Fruit fly (Drosophila melanogaster) whole organism, embryonic: Measurements from ENCODE around the gene Pstk.

Experiments used
- B-H2 ChIP-seq: fragments of 200-800 bp; sonication (Bioruptor generic); optimal IDR thresholded peaks from 2 replicates; lab custom pipeline; 2018; ENCODE audit warnings: missing biosample characterization, mild to moderate bottlenecking, missing genetic modification characterization
- Bgb ChIP-seq: fragments of 200-800 bp; sonication (Bioruptor generic); IDR thresholded peaks from 2 replicates; pipeline ENCODE4 v1.3.6; 2022; ENCODE audit warnings: missing biosample characterization, missing genetic modification characterization; ENCODE audit not compliant: partially characterized antibody
- CG10565 ChIP-seq: fragments of 200-800 bp; sonication (Bioruptor generic); optimal IDR thresholded peaks from 3 replicates; lab custom pipeline; 2016; ENCODE audit warnings: missing biosample characterization, mild to moderate bottlenecking, missing genetic modification characterization
- CG11695 ChIP-seq: fragments of 200-800 bp; sonication (Bioruptor generic); IDR thresholded peaks from 3 replicates; pipeline ENCODE4 v1.3.6; 2022; ENCODE audit warnings: missing biosample characterization, missing genetic modification characterization
- CG12071 ChIP-seq: fragments of 200-800 bp; sonication (Bioruptor generic); optimal IDR thresholded peaks from 3 replicates; lab custom pipeline; 2018; ENCODE audit warnings: missing biosample characterization, mild to moderate bottlenecking, missing genetic modification characterization
- CG1529 ChIP-seq: fragments of 200-800 bp; sonication (Bioruptor generic); optimal IDR thresholded peaks from 3 replicates; lab custom pipeline; 2018; ENCODE audit warnings: missing biosample characterization, missing genetic modification characterization
- CG1602 ChIP-seq: fragments of 200-800 bp; sonication (Bioruptor generic); optimal IDR thresholded peaks from 3 replicates; lab custom pipeline; 2016; ENCODE audit warnings: missing biosample characterization, missing genetic modification characterization
- CG1647 ChIP-seq: fragments of 200-800 bp; sonication (Bioruptor generic); optimal IDR thresholded peaks from 3 replicates; lab custom pipeline; 2016; ENCODE audit warnings: missing biosample characterization, missing genetic modification characterization
- CG34224 ChIP-seq: fragments of 200-800 bp; sonication (Bioruptor generic); IDR thresholded peaks from 3 replicates; pipeline ENCODE4 v1.3.6; 2022; ENCODE audit warnings: missing biosample characterization, missing genetic modification characterization; ENCODE audit not compliant: partially characterized antibody
- CG34376 ChIP-seq: fragments of 200-800 bp; sonication (Bioruptor generic); optimal IDR thresholded peaks from 2 replicates; lab custom pipeline; 2018; ENCODE audit warnings: missing biosample characterization, mild to moderate bottlenecking, missing genetic modification characterization
- CG4404 ChIP-seq: fragments of 200-800 bp; sonication (Bioruptor generic); IDR thresholded peaks from 2 replicates; pipeline ENCODE4 v1.3.6; 2022; ENCODE audit warnings: missing biosample characterization, missing genetic modification characterization
- CG6175 ChIP-seq: fragments of 200-800 bp; sonication (Bioruptor generic); IDR thresholded peaks from 3 replicates; pipeline ENCODE4 v1.3.6; 2022; ENCODE audit warnings: missing biosample characterization, missing genetic modification characterization
- CG6854 ChIP-seq: fragments of 200-800 bp; sonication (Bioruptor generic); optimal IDR thresholded peaks from 3 replicates; lab custom pipeline; 2017; ENCODE audit warnings: missing biosample characterization, mild to moderate bottlenecking, missing genetic modification characterization
- CG7745 ChIP-seq: fragments of 200-800 bp; sonication (Bioruptor generic); optimal IDR thresholded peaks from 2 replicates; lab custom pipeline; 2018; ENCODE audit warnings: missing biosample characterization, mild to moderate bottlenecking, missing genetic modification characterization, moderate library complexity
- CG8290 ChIP-seq, 3 experiments: fragments of 200-800 bp; sonication (Bioruptor generic); optimal IDR thresholded peaks; 2 replicates each; lab custom pipeline; 2016 to 2019; ENCODE audit warnings: missing biosample characterization in 3 of 3, missing genetic modification characterization in 3 of 3, mild to moderate bottlenecking in 2 of 3, moderate library complexity in 1 of 3
- CG9932 ChIP-seq: fragments of 200-800 bp; sonication (Bioruptor generic); IDR thresholded peaks from 2 replicates; pipeline ENCODE4 v1.3.6; 2022; ENCODE audit warnings: missing biosample characterization, missing genetic modification characterization
- Deaf1 ChIP-seq: fragments of 200-800 bp; optimal IDR thresholded peaks from 3 replicates; lab custom pipeline; 2019; ENCODE audit warnings: missing biosample characterization, mild to moderate bottlenecking, missing genetic modification characterization, moderate library complexity
- Dref ChIP-seq: fragments of 200-800 bp; sonication (Bioruptor generic); IDR thresholded peaks from 2 replicates; pipeline ENCODE4 v1.3.6; 2022; ENCODE audit warnings: missing biosample characterization, missing genetic modification characterization
- HLH3B ChIP-seq: fragments of 200-800 bp; sonication (Bioruptor generic); IDR thresholded peaks from 2 replicates; pipeline ENCODE4 v1.3.6; 2022; ENCODE audit warnings: missing biosample characterization, missing genetic modification characterization
- HmgZ ChIP-seq: fragments of 200-800 bp; sonication (Bioruptor generic); optimal IDR thresholded peaks from 2 replicates; lab custom pipeline; 2018; ENCODE audit warnings: missing biosample characterization, mild to moderate bottlenecking, missing genetic modification characterization
- Hmx ChIP-seq: fragments of 200-800 bp; sonication (Bioruptor generic); optimal IDR thresholded peaks from 2 replicates; lab custom pipeline; 2016; ENCODE audit warnings: missing biosample characterization, missing genetic modification characterization
- MTF-1 ChIP-seq: fragments of 200-800 bp; sonication (Bioruptor generic); optimal IDR thresholded peaks from 2 replicates; lab custom pipeline; 2018; ENCODE audit warnings: missing biosample characterization, mild to moderate bottlenecking, missing genetic modification characterization, borderline replicate concordance
- Myb ChIP-seq: fragments of 200-800 bp; sonication (Bioruptor generic); optimal IDR thresholded peaks from 2 replicates; lab custom pipeline; 2016; ENCODE audit warnings: missing biosample characterization, missing genetic modification characterization
- NC2β ChIP-seq: fragments of 200-800 bp; sonication (Bioruptor generic); optimal IDR thresholded peaks from 2 replicates; lab custom pipeline; 2016; ENCODE audit warnings: missing biosample characterization, missing genetic modification characterization
- Nf-YC ChIP-seq: fragments of 200-800 bp; optimal IDR thresholded peaks from 3 replicates; lab custom pipeline; 2019; ENCODE audit warnings: missing biosample characterization, mild to moderate bottlenecking, missing genetic modification characterization, moderate library complexity
- PHDP ChIP-seq: fragments of 200-800 bp; sonication (Bioruptor generic); optimal IDR thresholded peaks from 3 replicates; lab custom pipeline; 2018; ENCODE audit warnings: missing biosample characterization, mild to moderate bottlenecking, missing genetic modification characterization, moderate library complexity
- Tbp ChIP-seq: fragments of >200 bp; optimal IDR thresholded peaks from 2 replicates; lab custom pipeline; 2018; ENCODE audit warnings: missing biosample characterization, missing genetic modification characterization
- YL-1 ChIP-seq: fragments of 200-800 bp; sonication (Bioruptor generic); optimal IDR thresholded peaks from 3 replicates; lab custom pipeline; 2017; ENCODE audit warnings: missing biosample characterization, mild to moderate bottlenecking, missing genetic modification characterization
- abd-A ChIP-seq: fragments of 200-800 bp; sonication (Bioruptor generic); optimal IDR thresholded peaks from 3 replicates; lab custom pipeline; 2019; ENCODE audit warnings: missing biosample characterization, mild to moderate bottlenecking, missing genetic modification characterization, moderate library complexity
- bsh ChIP-seq, 2 experiments: fragments of 200-800 bp; sonication (Bioruptor generic); optimal IDR thresholded peaks; 2 replicates each; lab custom pipeline; 2017 to 2018; ENCODE audit warnings: mild to moderate bottlenecking in 2 of 2, missing biosample characterization in 2 of 2, missing genetic modification characterization in 2 of 2, moderate library complexity in 1 of 2
- dati ChIP-seq: fragments of 200-800 bp; sonication (Bioruptor generic); IDR thresholded peaks from 2 replicates; pipeline ENCODE4 v1.3.6; 2022; ENCODE audit warnings: missing biosample characterization, missing genetic modification characterization
- ewg ChIP-seq: fragments of 200-800 bp; sonication (Bioruptor generic); optimal IDR thresholded peaks from 3 replicates; lab custom pipeline; 2017; ENCODE audit warnings: mild to moderate bottlenecking, missing biosample characterization, missing genetic modification reagents, missing genetic modification characterization
- exex ChIP-seq: fragments of 200-800 bp; sonication (Bioruptor generic); optimal IDR thresholded peaks from 4 replicates; lab custom pipeline; 2018; ENCODE audit warnings: missing biosample characterization, mild to moderate bottlenecking, missing genetic modification characterization, moderate library complexity
- fd3F ChIP-seq: fragments of 200-800 bp; sonication (Bioruptor generic); optimal IDR thresholded peaks from 2 replicates; lab custom pipeline; 2018; ENCODE audit warnings: missing biosample characterization, mild to moderate bottlenecking, missing genetic modification characterization, moderate library complexity
- grau ChIP-seq: fragments of 200-800 bp; optimal IDR thresholded peaks from 3 replicates; lab custom pipeline; 2019; ENCODE audit warnings: missing biosample characterization, mild to moderate bottlenecking, missing genetic modification characterization, moderate library complexity
- h ChIP-seq: fragments of >200 bp; optimal IDR thresholded peaks from 2 replicates; lab custom pipeline; 2017
- hb ChIP-seq: fragments of 200-800 bp; sonication (Bioruptor generic); IDR thresholded peaks from 3 replicates; pipeline ENCODE4 v1.3.6; 2022; ENCODE audit warnings: missing biosample characterization, missing genetic modification characterization; ENCODE audit not compliant: partially characterized antibody
- hkb ChIP-seq, 2 experiments: fragments of 200-800 bp in 1 of 2; fragments of >200 bp in 1 of 2; sonication (Bioruptor generic) in 1 of 2; IDR thresholded peaks in 1 of 2; optimal IDR thresholded peaks in 1 of 2; 2 replicates each; pipeline versions ENCODE4 v1.3.6 to Lab custom; 2017 to 2022; ENCODE audit warnings: missing biosample characterization in 1 of 2, missing genetic modification characterization in 1 of 2
- mirr ChIP-seq: fragments of 200-800 bp; sonication (Bioruptor generic); optimal IDR thresholded peaks from 3 replicates; lab custom pipeline; 2018; ENCODE audit warnings: missing biosample characterization, mild to moderate bottlenecking, missing genetic modification characterization
- mld ChIP-seq: fragments of 200-800 bp; sonication (Bioruptor generic); IDR thresholded peaks from 3 replicates; pipeline ENCODE4 v1.3.6; 2022; ENCODE audit warnings: missing biosample characterization, missing genetic modification characterization; ENCODE audit not compliant: partially characterized antibody
- pros ChIP-seq: fragments of 200-800 bp; sonication (Bioruptor generic); optimal IDR thresholded peaks from 3 replicates; lab custom pipeline; 2019; ENCODE audit warnings: missing biosample characterization, mild to moderate bottlenecking, missing genetic modification characterization, moderate library complexity
- salm ChIP-seq: fragments of 200-800 bp; sonication (Bioruptor generic); optimal IDR thresholded peaks from 2 replicates; lab custom pipeline; 2018; ENCODE audit warnings: missing biosample characterization, mild to moderate bottlenecking, missing genetic modification characterization
- schlank ChIP-seq: fragments of 200-800 bp; sonication (Bioruptor generic); optimal IDR thresholded peaks from 2 replicates; lab custom pipeline; 2018; ENCODE audit warnings: missing biosample characterization, mild to moderate bottlenecking, missing genetic modification characterization
- sens ChIP-seq: fragments of 200-800 bp; sonication (Bioruptor generic); peaks from one replicate; lab custom pipeline; 2016; ENCODE audit warnings: missing biosample characterization, missing genetic modification characterization
- sqz ChIP-seq: fragments of 200-800 bp; sonication (Bioruptor generic); optimal IDR thresholded peaks from 3 replicates; lab custom pipeline; 2018; ENCODE audit warnings: missing biosample characterization, mild to moderate bottlenecking, missing genetic modification characterization
- sr ChIP-seq: fragments of 200-800 bp; sonication (Bioruptor generic); IDR thresholded peaks from 3 replicates; pipeline ENCODE4 v1.3.6; 2022; ENCODE audit warnings: missing biosample characterization, missing genetic modification characterization
- tna ChIP-seq: fragments of 200-800 bp; sonication (Bioruptor generic); IDR thresholded peaks from 2 replicates; pipeline ENCODE4 v1.3.6; 2022; ENCODE audit warnings: missing biosample characterization, missing genetic modification characterization; ENCODE audit not compliant: partially characterized antibody
- tup ChIP-seq: fragments of 200-800 bp; sonication (Bioruptor generic); optimal IDR thresholded peaks from 2 replicates; lab custom pipeline; 2016; ENCODE audit warnings: missing biosample characterization, mild to moderate bottlenecking, missing genetic modification characterization, moderate library complexity
- zen2 ChIP-seq: fragments of 200-800 bp; sonication (Bioruptor generic); IDR thresholded peaks from 3 replicates; pipeline ENCODE4 v1.3.6; 2022; ENCODE audit warnings: missing biosample characterization, missing genetic modification characterization; ENCODE audit not compliant: partially characterized antibody

Pstk gene

dm6 chrX:19604997-19605396, 13.3 kb downstream of the Pstk start, which contains the start of gene CG14207 (continued):
- TF ChIP-seq CG11695 (GFP tag; lab: Robert Waterston, UW) (peak; percentile 22; the same call in 1 of the 3 replicates), Tbp (GFP tag; lab: Kevin White, UChicago) (no peak), zen2 (GFP tag; lab: Robert Waterston, UW) (peak; percentile 67), tup (GFP tag; lab: Kevin White, UChicago) (no peak), Dref (peak; percentile 87), Nf-YC (tag; lab: Kevin White, UChicago) (peak; percentile 10), sr (0 out of 3 replicates have a peak, but pooled peaks have one; percentile 12), CG6175 (no peak), dati (GFP tag; lab: Robert Waterston, UW) (no peak), schlank (tag; lab: Kevin White, UChicago) (peak; percentile 10), CG1647 (no peak), CG34224 (GFP tag; lab: Robert Waterston, UW) (peak; percentile 73), Bgb (GFP tag; lab: Robert Waterston, UW) (peak; percentile 78), hkb (optimal IDR thresholded peaks at IDR 0.05; lab: Kevin White, UChicago) (no peak), hkb (GFP tag; IDR thresholded peaks at IDR 0.05; lab: Robert Waterston, UW) (no peak), mirr (GFP tag; lab: Kevin White, UChicago) (peak; percentile 8), Hmx (no peak), CG1529 (peak; percentile 6), CG34376 (GFP tag; lab: Kevin White, UChicago) (peak; percentile 43), ewg (GFP tag; lab: Kevin White, UChicago) (peak; percentile 40), PHDP (tag; lab: Kevin White, UChicago) (peak; percentile 1), hb (GFP tag; lab: Robert Waterston, UW) (peak; percentile 75; the same call in 2 of the 3 replicates), grau (tag; lab: Kevin White, UChicago) (peak; percentile 25), h (no peak), tna (GFP tag; lab: Robert Waterston, UW) (peak; percentile 88), Deaf1 (tag; lab: Kevin White, UChicago) (peak; percentile 10), abd-A (tag; lab: Kevin White, UChicago) (peak; percentile 39), YL-1 (GFP tag; lab: Kevin White, UChicago) (peak; percentile 10), CG10565 (GFP tag; lab: Kevin White, UChicago) (no peak), HmgZ (tag; lab: Kevin White, UChicago) (peak; percentile 62), CG9932 (GFP tag; lab: Robert Waterston, UW) (peak; percentile 29; the same call in 1 of the 2 replicates), MTF-1 (GFP tag; lab: Kevin White, UChicago) (peak; percentile 9), salm (no peak), exex (tag; lab: Kevin White, UChicago) (peak; percentile 27), bsh (GFP tag; optimal IDR thresholded peaks at IDR 0.05; lab: Kevin White, UChicago) (peak in 1 of 2 experiments; percentile 9), sqz (peak; percentile 22), CG7745 (tag; lab: Kevin White, UChicago) (no peak), CG1602 (no peak), CG4404 (GFP tag; lab: Robert Waterston, UW) (no peak), Myb (peak; percentile 28), sens (GFP tag; lab: Kevin White, UChicago) (peak; percentile 63), pros (GFP tag; lab: Kevin White, UChicago) (peak; percentile 28), mld (GFP tag; lab: Robert Waterston, UW) (peak; percentile 80), CG8290 (GFP tag; optimal IDR thresholded peaks at IDR 0.05; lab: Kevin White, UChicago) (no peak), CG8290 (tag; optimal IDR thresholded peaks at IDR 0.05; lab: Kevin White, UChicago) (peak in 1 of 2 experiments; percentile 63), NC2β (peak; percentile 42), CG6854 (GFP tag; lab: Kevin White, UChicago) (peak; percentile 39), CG12071 (GFP tag; lab: Kevin White, UChicago) (peak; percentile 36), B-H2 (GFP tag; lab: Kevin White, UChicago) (peak; percentile 47), fd3F (GFP tag; lab: Kevin White, UChicago) (no peak), HLH3B (no peak)
